Fruit fly (Drosophila melanogaster) whole organism, wandering third instar larva: ENCODE results near the gene eIF5B.
A peak's percentile ranks its signal among the peaks of the same experiment; 100 is the strongest.

Experiments used
- Abd-B ChIP-seq: fragments of >200 bp; optimal IDR thresholded peaks from 2 replicates; lab custom pipeline; 2017; ENCODE audit warnings: missing biosample characterization, missing genetic modification characterization
- CG32264 ChIP-seq: fragments of 200-800 bp; sonication (Bioruptor generic); optimal IDR thresholded peaks from 2 replicates; lab custom pipeline; 2016; ENCODE audit warnings: missing biosample characterization, missing genetic modification characterization
- CG9705 ChIP-seq: fragments of 200-800 bp; sonication (Bioruptor generic); optimal IDR thresholded peaks from 2 replicates; lab custom pipeline; 2018; ENCODE audit warnings: missing biosample characterization, mild to moderate bottlenecking, missing genetic modification characterization
- CrebA ChIP-seq: fragments of 200-800 bp; sonication (Bioruptor generic); optimal IDR thresholded peaks from 2 replicates; lab custom pipeline; 2016; ENCODE audit warnings: missing biosample characterization, mild to moderate bottlenecking, missing genetic modification characterization, borderline replicate concordance
- Dfd ChIP-seq: fragments of >200 bp; optimal IDR thresholded peaks from 2 replicates; lab custom pipeline; 2017; ENCODE audit warnings: missing biosample characterization, missing genetic modification characterization
- GATAd ChIP-seq: sonication (Bioruptor generic); optimal IDR thresholded peaks from 2 replicates; lab custom pipeline; 2016; ENCODE audit warnings: missing biosample characterization, missing genetic modification characterization
- HLH106 ChIP-seq: fragments of 200-800 bp; optimal IDR thresholded peaks from 3 replicates; lab custom pipeline; 2019; ENCODE audit warnings: missing biosample characterization, mild to moderate bottlenecking, missing genetic modification characterization, moderate library complexity
- Hnf4 ChIP-seq: fragments of 200-800 bp; sonication (Bioruptor generic); optimal IDR thresholded peaks from 2 replicates; lab custom pipeline; 2016; ENCODE audit warnings: missing biosample characterization, mild to moderate bottlenecking, missing genetic modification characterization
- Hr78 ChIP-seq: fragments of >200 bp; optimal IDR thresholded peaks from 2 replicates; lab custom pipeline; 2017; ENCODE audit warnings: missing biosample characterization, missing genetic modification characterization
- Hr83 ChIP-seq: fragments of 200-300 bp; sonication (Bioruptor generic); optimal IDR thresholded peaks from 2 replicates; lab custom pipeline; 2016; ENCODE audit warnings: missing biosample characterization, mild to moderate bottlenecking, missing genetic modification characterization, moderate library complexity; ENCODE audit not compliant: poor library complexity, severe bottlenecking
- Jra ChIP-seq: sonication (Bioruptor generic); optimal IDR thresholded peaks from 2 replicates; lab custom pipeline; 2016; ENCODE audit warnings: missing biosample characterization, missing genetic modification characterization
- Mio ChIP-seq: sonication (Bioruptor generic); optimal IDR thresholded peaks from 2 replicates; lab custom pipeline; 2016; ENCODE audit warnings: missing biosample characterization, missing genetic modification characterization
- N ChIP-seq: fragments of >200 bp; optimal IDR thresholded peaks from 2 replicates; lab custom pipeline; 2018; ENCODE audit warnings: missing biosample characterization, missing external identifiers, missing genetic modification characterization
- OdsH ChIP-seq: fragments of 200-800 bp; sonication (Bioruptor generic); optimal IDR thresholded peaks from 2 replicates; lab custom pipeline; 2016; ENCODE audit warnings: missing biosample characterization, mild to moderate bottlenecking, missing genetic modification characterization
- Rel ChIP-seq, 2 experiments: fragments of 200-800 bp; sonication (Bioruptor generic) in 1 of 2; optimal IDR thresholded peaks; 2 replicates in 1 of 2; 3 replicates in 1 of 2; lab custom pipeline; 2016 to 2019; ENCODE audit warnings: mild to moderate bottlenecking in 2 of 2, missing biosample characterization in 2 of 2, missing genetic modification characterization in 2 of 2, moderate library complexity in 1 of 2
- Sp1 ChIP-seq: fragments of 200-800 bp; sonication (Bioruptor generic); optimal IDR thresholded peaks from 3 replicates; lab custom pipeline; 2019; ENCODE audit warnings: missing biosample characterization, mild to moderate bottlenecking, missing genetic modification characterization, moderate library complexity
- Vsx2 ChIP-seq: fragments of 200-300, 225-300 bp; sonication (Bioruptor generic); optimal IDR thresholded peaks from 2 replicates; lab custom pipeline; 2018; ENCODE audit warnings: missing biosample characterization, missing genetic modification characterization; ENCODE audit not compliant: partially characterized antibody
- br ChIP-seq: fragments of 200-800 bp; sonication (Bioruptor generic); optimal IDR thresholded peaks from 2 replicates; lab custom pipeline; 2016; ENCODE audit warnings: missing biosample characterization, missing genetic modification characterization
- brk ChIP-seq: fragments of 200-800 bp; sonication (Bioruptor generic); optimal IDR thresholded peaks from 2 replicates; lab custom pipeline; 2016; ENCODE audit warnings: missing biosample characterization, mild to moderate bottlenecking, missing genetic modification characterization
- dl ChIP-seq, 2 experiments: fragments of 175-275, 200-275 bp in 1 of 2; fragments of 200-275 bp in 1 of 2; sonication (Bioruptor generic); optimal IDR thresholded peaks; lab custom pipeline; 2018; ENCODE audit warnings: mild to moderate bottlenecking in 2 of 2, missing biosample characterization in 2 of 2, missing genetic modification characterization in 2 of 2, moderate library complexity in 2 of 2; ENCODE audit not compliant: partially characterized antibody in 2 of 2, insufficient read depth in 1 of 2
- dmrt93B ChIP-seq: fragments of 200-800 bp; sonication (Bioruptor generic); optimal IDR thresholded peaks from 2 replicates; lab custom pipeline; 2018; ENCODE audit warnings: missing biosample characterization, mild to moderate bottlenecking, missing genetic modification characterization
- dsf ChIP-seq: sonication (Bioruptor generic); optimal IDR thresholded peaks from 2 replicates; lab custom pipeline; 2016; ENCODE audit warnings: missing biosample characterization, missing genetic modification characterization, borderline replicate concordance
- ey ChIP-seq: fragments of 200-800 bp; sonication (Bioruptor generic); optimal IDR thresholded peaks from 2 replicates; lab custom pipeline; 2016; ENCODE audit warnings: missing biosample characterization, missing genetic modification characterization
- foxo ChIP-seq, 2 experiments: fragments of 200-800 bp; sonication (Bioruptor generic); optimal IDR thresholded peaks; 2 replicates in 1 of 2; 3 replicates in 1 of 2; lab custom pipeline; 2016 to 2017; ENCODE audit warnings: missing biosample characterization in 2 of 2, missing genetic modification characterization in 2 of 2
- fru ChIP-seq: fragments of 200-800 bp; sonication (Bioruptor generic); optimal IDR thresholded peaks from 3 replicates; lab custom pipeline; 2016; ENCODE audit warnings: missing biosample characterization, mild to moderate bottlenecking, missing genetic modification characterization
- h ChIP-seq: fragments of 200-800 bp; sonication (Bioruptor generic); optimal IDR thresholded peaks from 3 replicates; lab custom pipeline; 2016; ENCODE audit warnings: missing biosample characterization, mild to moderate bottlenecking, missing genetic modification characterization
- jim ChIP-seq: fragments of 175-275, 200-325 bp; sonication (Bioruptor generic); optimal IDR thresholded peaks from 2 replicates; lab custom pipeline; 2016; ENCODE audit warnings: missing biosample characterization, mild to moderate bottlenecking, missing genetic modification characterization
- pan ChIP-seq: fragments of >200 bp; optimal IDR thresholded peaks from 2 replicates; lab custom pipeline; 2017
- psq ChIP-seq: fragments of 200-800 bp; sonication (Bioruptor generic); optimal IDR thresholded peaks from 3 replicates; lab custom pipeline; 2017; ENCODE audit warnings: missing biosample characterization, mild to moderate bottlenecking, missing genetic modification characterization, moderate library complexity
- rgr ChIP-seq: fragments of 200-800 bp; sonication (Bioruptor generic); optimal IDR thresholded peaks from 3 replicates; lab custom pipeline; 2016; ENCODE audit warnings: missing biosample characterization, mild to moderate bottlenecking, missing genetic modification characterization
- sv ChIP-seq: fragments of 200-800 bp; sonication (Bioruptor generic); optimal IDR thresholded peaks from 3 replicates; lab custom pipeline; 2016; ENCODE audit warnings: missing biosample characterization, missing genetic modification characterization
- tai ChIP-seq: sonication (Bioruptor generic); optimal IDR thresholded peaks from 2 replicates; lab custom pipeline; 2016; ENCODE audit warnings: missing biosample characterization, missing genetic modification characterization
- woc ChIP-seq: sonication (Bioruptor generic); optimal IDR thresholded peaks from 2 replicates; lab custom pipeline; 2016; ENCODE audit warnings: missing biosample characterization, mild to moderate bottlenecking, missing genetic modification characterization

The eIF5B gene

dm6 chr3L:3414796-3415568, 45.8 kb downstream of the eIF5B start:
- TF ChIP-seq sv (GFP tag; lab: Kevin White, UChicago), result no peak
- no peak for TF ChIP-seq CrebA (GFP tag; lab: Kevin White, UChicago)
- TF ChIP-seq ey (GFP tag; lab: Kevin White, UChicago), result no peak
- peak; percentile 54 for TF ChIP-seq tai
- no peak for TF ChIP-seq HLH106 (tag; lab: Kevin White, UChicago)
- no peak for TF ChIP-seq Jra (GFP tag; lab: Kevin White, UChicago)
- TF ChIP-seq Hr83 (GFP tag; lab: Kevin White, UChicago), result no peak
- TF ChIP-seq rgr, result no peak
- no peak for TF ChIP-seq dmrt93B (GFP tag; lab: Kevin White, UChicago)

DNA sequence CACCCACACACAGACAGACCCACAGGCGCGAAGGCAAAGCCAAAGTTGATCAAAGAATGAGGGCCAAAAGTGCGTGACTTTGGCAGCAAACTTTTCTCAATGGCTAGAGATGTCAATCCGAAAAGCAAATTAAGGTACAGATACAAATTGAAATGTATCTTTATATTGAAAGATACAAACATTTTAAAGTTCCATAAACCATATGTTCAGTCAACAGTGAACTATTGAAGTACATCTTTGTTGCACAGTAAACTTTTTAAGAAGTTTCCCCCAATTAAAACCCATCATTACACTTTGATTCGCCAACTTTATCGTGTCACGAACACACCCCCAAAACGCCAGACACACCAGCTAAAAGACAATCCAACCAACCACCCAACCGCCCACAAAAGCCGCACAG, 49.1 kb downstream of the eIF5B start:
- TF ChIP-seq Mio (GFP tag; lab: Kevin White, UChicago) (no peak), jim (GFP tag; lab: Kevin White, UChicago) (no peak), Hr83 (GFP tag; lab: Kevin White, UChicago) (no peak), CrebA (GFP tag; lab: Kevin White, UChicago) (no peak), foxo (GFP tag; optimal IDR thresholded peaks at IDR 0.05; lab: Kevin White, UChicago) (no peak), Rel (GFP tag; optimal IDR thresholded peaks at IDR 0.05; lab: Kevin White, UChicago) (no peak), Rel (tag; optimal IDR thresholded peaks at IDR 0.05; lab: Kevin White, UChicago) (no peak), ey (GFP tag; lab: Kevin White, UChicago) (no peak), Hnf4 (GFP tag; lab: Kevin White, UChicago) (no peak), psq (GFP tag; lab: Kevin White, UChicago) (no peak), h (no peak), brk (GFP tag; lab: Kevin White, UChicago) (no peak), Hr78 (no peak), GATAd (GFP tag; lab: Kevin White, UChicago) (no peak), Abd-B (GFP tag; lab: Kevin White, UChicago) (no peak), OdsH (GFP tag; lab: Kevin White, UChicago) (no peak), br (no peak), Sp1 (GFP tag; lab: Kevin White, UChicago) (no peak), fru (GFP tag; lab: Kevin White, UChicago) (no peak), dsf (no peak), dmrt93B (GFP tag; lab: Kevin White, UChicago) (no peak)
- TF ChIP-seq, all 38 proteins: peak for 0

DNA sequence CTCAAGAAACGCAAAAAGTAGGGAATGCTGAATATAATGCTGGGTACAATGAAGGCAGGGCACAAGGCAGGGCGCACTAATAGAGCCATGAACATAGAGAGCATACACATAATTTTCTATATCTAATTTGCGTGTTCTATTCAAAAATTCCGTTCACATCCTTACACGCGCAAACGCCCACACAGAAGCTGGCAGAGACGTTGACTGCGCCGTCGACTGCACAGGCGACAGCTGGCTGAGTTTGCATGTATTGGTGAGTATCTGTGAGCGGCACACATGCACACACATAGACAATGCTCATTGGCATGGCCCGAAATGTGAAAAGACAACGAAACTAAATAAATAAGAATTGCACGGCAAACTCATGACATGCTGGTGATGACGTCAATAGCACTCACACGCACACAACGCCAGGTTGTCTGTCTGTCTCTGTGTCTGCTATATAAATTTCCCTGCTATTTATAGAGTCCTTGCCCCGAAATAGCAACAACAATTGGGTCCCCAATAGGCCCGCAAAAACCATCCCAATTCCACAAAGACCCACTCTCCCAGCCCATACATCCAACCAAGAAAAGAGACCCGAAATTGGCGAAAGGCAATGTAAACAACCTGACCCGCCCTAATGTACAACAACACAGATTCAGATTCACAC, 49.7 kb downstream of the eIF5B start:
- no peak for TF ChIP-seq CG32264 (GFP tag; lab: Kevin White, UChicago)
- TF ChIP-seq N (GFP tag; lab: Kevin White, UChicago), result no peak
- TF ChIP-seq brk (GFP tag; lab: Kevin White, UChicago), result no peak
- TF ChIP-seq Vsx2, result no peak
- no peak for TF ChIP-seq psq (GFP tag; lab: Kevin White, UChicago)
- no peak for TF ChIP-seq sv (GFP tag; lab: Kevin White, UChicago)
- TF ChIP-seq jim (GFP tag; lab: Kevin White, UChicago), result no peak

- TF ChIP-seq CG9705 (GFP tag; lab: Kevin White, UChicago) (no peak), sv (GFP tag; lab: Kevin White, UChicago) (no peak), tai (no peak), Abd-B (GFP tag; lab: Kevin White, UChicago) (no peak), Dfd (GFP tag; lab: Kevin White, UChicago) (no peak), h (no peak), dl (GFP tag; optimal IDR thresholded peaks at IDR 0.05; lab: Kevin White, UChicago; ENCODE audit: insufficient read depth in 1 of 2, partially characterized antibody in 2 of 2) (no peak), dmrt93B (GFP tag; lab: Kevin White, UChicago) (no peak), woc (no peak), OdsH (GFP tag; lab: Kevin White, UChicago) (no peak), Hr83 (GFP tag; lab: Kevin White, UChicago) (no peak), pan (lab: Kevin White, UChicago) (no peak), HLH106 (tag; lab: Kevin White, UChicago) (no peak)
Measured at dm6 chr3L:3409626-3410301, 51.0 kb downstream of the eIF5B start.
